Fruit fly (Drosophila melanogaster): ENCODE measurements around the gene CG14218.
A peak's percentile ranks its signal among the peaks of the same experiment; 100 is the strongest.

CG14218 gene

dm6 chrX:19604997-19605396, 23.2 kb upstream of the CG14218 start, which contains the start of gene CG14207 (continued):
- TF ChIP-seq CG18599 (GFP tag; optimal IDR thresholded peaks at IDR 0.05) (no peak), pfk (GFP tag; optimal IDR thresholded peaks at IDR 0.05) (no peak), CG12744 (GFP tag; optimal IDR thresholded peaks at IDR 0.05) (no peak), CG16863 (GFP tag; optimal IDR thresholded peaks at IDR 0.05) (no peak), CG6813 (GFP tag; optimal IDR thresholded peaks at IDR 0.05) (no peak), hbn (GFP tag; IDR thresholded peaks at IDR 0.05; ENCODE audit: partially characterized antibody) (peak; percentile 57; the same call in 1 of the 2 replicates), Mrtf (GFP tag; IDR thresholded peaks at IDR 0.05) (no peak), Rx (GFP tag; IDR thresholded peaks at IDR 0.05) (no peak), CG3065 (GFP tag; optimal IDR thresholded peaks at IDR 0.05) (no peak), CG2712 (tag; optimal IDR thresholded peaks at IDR 0.05) (peak; percentile 24), CG8359 (GFP tag; optimal IDR thresholded peaks at IDR 0.05; ENCODE audit: borderline replicate concordance) (no peak), H15 (GFP tag; IDR thresholded peaks at IDR 0.05) (no peak), jing (GFP tag; optimal IDR thresholded peaks at IDR 0.05) (no peak), CG9215 (GFP tag; IDR thresholded peaks at IDR 0.05) (no peak), lmd (GFP tag; IDR thresholded peaks at IDR 0.05) (no peak), Dip2 (GFP tag; IDR thresholded peaks at IDR 0.05) (no peak), CG6689 (GFP tag; IDR thresholded peaks at IDR 0.05) (no peak), dati (GFP tag; IDR thresholded peaks at IDR 0.05) (no peak), CG31441 (GFP tag; IDR thresholded peaks at IDR 0.05) (0 out of 2 replicates have a peak, but pooled peaks have one; percentile 14), Six4 (GFP tag; optimal IDR thresholded peaks at IDR 0.05) (no peak), CG9727 (GFP tag; optimal IDR thresholded peaks at IDR 0.05) (no peak), sim (GFP tag; IDR thresholded peaks at IDR 0.05) (no peak), NfI (GFP tag; optimal IDR thresholded peaks at IDR 0.05) (peak; percentile 12), CG2116 (GFP tag; optimal IDR thresholded peaks at IDR 0.05) (peak; percentile 86), CG32532 (GFP tag; IDR thresholded peaks at IDR 0.05) (peak; percentile 9; the same call in 1 of the 2 replicates), toy (GFP tag; IDR thresholded peaks at IDR 0.05) (no peak), Hr78 (GFP tag; optimal IDR thresholded peaks at IDR 0.05) (no peak), CG9817 (tag; optimal IDR thresholded peaks at IDR 0.05) (no peak), CG15696 (tag; optimal IDR thresholded peaks at IDR 0.05) (no peak), C15 (GFP tag; IDR thresholded peaks at IDR 0.05) (no peak), fd96Cb (tag; optimal IDR thresholded peaks at IDR 0.05) (no peak), Sin3A (optimal IDR thresholded peaks at IDR 0.05) (no peak), Atf3 (GFP tag; optimal IDR thresholded peaks at IDR 0.05) (no peak), fru (optimal IDR thresholded peaks at IDR 0.05) (no peak), twi (tag; optimal IDR thresholded peaks at IDR 0.05) (no peak), CHES-1-like (GFP tag; optimal IDR thresholded peaks at IDR 0.05) (peak; percentile 34), CG2678 (tag; optimal IDR thresholded peaks at IDR 0.05) (no peak), otp (GFP tag; IDR thresholded peaks at IDR 0.05) (no peak), ssp (GFP tag; IDR thresholded peaks at IDR 0.05) (no peak), CG11456 (GFP tag; IDR thresholded peaks at IDR 0.05) (no peak), br (optimal IDR thresholded peaks at IDR 0.05) (no peak), kni (GFP tag; optimal IDR thresholded peaks at IDR 0.05) (no peak), CG8478 (optimal IDR thresholded peaks at IDR 0.05) (no peak), scrt (GFP tag; optimal IDR thresholded peaks at IDR 0.05) (peak; percentile 37), H2.0 (GFP tag; IDR thresholded peaks at IDR 0.05) (no peak), Lhr (GFP tag; optimal IDR thresholded peaks at IDR 0.05) (no peak), CG16815 (GFP tag; optimal IDR thresholded peaks at IDR 0.05) (no peak), lov (optimal IDR thresholded peaks at IDR 0.05) (no peak), lov (GFP tag; IDR thresholded peaks at IDR 0.05) (no peak), ftz-f1 (GFP tag; optimal IDR thresholded peaks at IDR 0.05) (no peak), CG17802 (tag; optimal IDR thresholded peaks at IDR 0.05) (no peak), CG4854 (GFP tag; optimal IDR thresholded peaks at IDR 0.05) (no peak), CG6854 (GFP tag; optimal IDR thresholded peaks at IDR 0.05) (peak; percentile 39)

Data from whole organism, embryonic.